Fruit fly (Drosophila melanogaster): ENCODE data around the gene CG8664.

The CG8664 gene

DNA sequence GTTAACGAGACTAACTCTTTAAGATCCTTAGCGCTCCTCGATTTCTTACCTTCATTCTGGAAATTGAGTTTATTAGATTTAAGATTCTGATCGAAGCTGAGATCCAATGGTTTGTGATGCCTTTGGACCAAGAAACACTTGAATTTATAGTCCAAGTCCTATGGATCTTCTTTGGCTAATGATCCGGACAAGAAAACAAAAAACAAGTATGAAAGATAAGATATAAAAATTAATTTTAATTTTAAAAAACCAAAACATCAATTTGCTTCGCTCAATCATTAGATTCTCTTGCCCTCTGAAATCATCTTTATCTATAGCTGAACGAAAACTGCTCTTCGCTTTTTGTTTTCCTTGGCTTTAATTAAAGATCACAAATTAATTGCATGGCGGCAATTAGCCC is 51.6 kb downstream of the CG8664 start, which contains the start of gene CG10597:
Gene CG10597 (minus strand): TSS at position 101 of the 400 bp plus-strand sequence.
- TF ChIP-seq CG6854 (GFP tag; optimal IDR thresholded peaks at IDR 0.05) (no peak), Sox102F (GFP tag; optimal IDR thresholded peaks at IDR 0.05) (no peak), svp (GFP tag) (no peak), CG3919 (GFP tag; optimal IDR thresholded peaks at IDR 0.05) (no peak), CG16779 (tag; optimal IDR thresholded peaks at IDR 0.05) (no peak), pdm3 (GFP tag; optimal IDR thresholded peaks at IDR 0.05) (no peak)

All from whole organism, prepupa.